Fruit fly (Drosophila melanogaster): ENCODE data around the gene CG11313.

The CG11313 gene

DNA sequence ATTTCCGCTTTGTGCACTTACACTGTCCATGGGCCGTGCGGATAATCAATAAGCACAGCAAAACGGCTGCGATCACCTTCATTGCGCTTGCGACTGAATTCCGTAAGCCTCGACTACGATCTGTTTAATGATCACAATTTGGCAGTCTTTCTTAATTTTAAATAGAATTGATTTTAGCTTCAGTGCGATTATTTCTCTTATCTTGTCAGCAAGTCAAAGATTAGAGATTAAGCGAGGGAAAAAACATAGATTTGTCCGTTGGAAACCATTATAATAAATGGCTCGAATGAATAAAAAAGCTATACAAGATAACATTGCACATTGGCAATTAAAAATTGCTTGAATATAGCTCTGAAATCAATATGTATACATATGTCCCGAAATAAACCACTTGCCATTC lies at the start of gene CG11313:
Gene CG11313, minus strand, starts transcription at position 101 of the 400 bp plus-strand sequence.
- TF ChIP-seq CG1603 (tag; optimal IDR thresholded peaks at IDR 0.05) (no peak), zfh1 (GFP tag; IDR thresholded peaks at IDR 0.05) (no peak), pum (GFP tag; optimal IDR thresholded peaks at IDR 0.05) (no peak), CG34224 (GFP tag; IDR thresholded peaks at IDR 0.05; ENCODE audit: partially characterized antibody) (no peak), Atf3 (GFP tag; optimal IDR thresholded peaks at IDR 0.05) (no peak), Fer1 (GFP tag; optimal IDR thresholded peaks at IDR 0.05) (no peak), nom (GFP tag; optimal IDR thresholded peaks at IDR 0.05) (no peak), CG10321 (GFP tag; IDR thresholded peaks at IDR 0.05) (no peak), gcm2 (GFP tag; optimal IDR thresholded peaks at IDR 0.05) (no peak), YL-1 (GFP tag; optimal IDR thresholded peaks at IDR 0.05) (no peak)

DNA sequence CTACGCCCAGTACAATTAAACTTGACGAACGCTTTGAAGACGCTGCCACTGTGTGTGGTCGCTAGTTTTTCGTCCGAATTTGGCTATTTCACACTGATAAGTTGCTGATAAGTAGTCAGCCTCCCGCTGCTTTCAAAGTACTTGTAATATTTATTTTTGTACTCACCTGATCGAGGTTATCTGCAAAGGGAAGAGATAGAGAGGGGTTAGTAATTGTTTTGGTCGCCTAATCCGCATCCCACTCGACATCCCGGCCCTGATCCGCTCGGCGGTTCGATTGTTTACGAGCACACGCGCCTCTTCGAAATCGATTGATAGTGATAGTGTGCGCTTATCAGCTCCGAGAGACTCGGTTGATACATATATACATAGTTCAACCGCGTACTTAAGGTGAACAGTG lies 49.5 kb upstream of the CG11313 start:
- TF ChIP-seq CG4282 (GFP tag; optimal IDR thresholded peaks at IDR 0.05) (no peak), CG15479 (GFP tag; optimal IDR thresholded peaks at IDR 0.05) (peak; percentile 72), sug (tag; optimal IDR thresholded peaks at IDR 0.05) (peak; percentile 69), CG10462 (GFP tag; optimal IDR thresholded peaks at IDR 0.05) (no peak), sens (GFP tag) (peak; percentile 36), CG1233 (GFP tag; optimal IDR thresholded peaks at IDR 0.05) (no peak), Ets65A (GFP tag) (peak; percentile 14), CG12236 (GFP tag; optimal IDR thresholded peaks at IDR 0.05) (no peak), CG34376 (GFP tag; optimal IDR thresholded peaks at IDR 0.05) (peak; percentile 36), odd (GFP tag; optimal IDR thresholded peaks at IDR 0.05) (no peak), Ptx1 (GFP tag; IDR thresholded peaks at IDR 0.05) (no peak), Doc3 (GFP tag; IDR thresholded peaks at IDR 0.05; ENCODE audit: partially characterized antibody) (no peak), CrebB (tag; optimal IDR thresholded peaks at IDR 0.05) (no peak), HLH3B (GFP tag; IDR thresholded peaks at IDR 0.05) (no peak)

DNA sequence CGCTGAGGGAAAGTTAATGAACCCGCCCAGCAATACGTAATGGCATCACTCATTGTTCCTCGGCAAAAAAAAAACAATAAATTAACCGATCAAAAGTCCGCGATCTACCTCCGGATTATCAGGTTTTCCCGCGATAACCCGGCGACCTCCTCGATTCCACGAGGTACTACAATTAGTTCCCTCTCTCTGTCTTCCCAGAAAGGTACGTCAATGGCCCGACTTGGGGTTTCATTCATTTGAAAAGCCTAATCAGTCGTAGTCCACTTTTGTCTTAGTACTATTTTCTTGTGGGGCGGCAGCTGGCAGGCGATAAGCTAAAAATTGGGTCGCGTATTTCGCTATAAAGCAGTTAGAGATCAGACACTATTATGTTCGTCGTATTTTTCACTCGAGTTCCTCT lies 48.3 kb upstream of the CG11313 start:
- TF ChIP-seq kay (GFP tag; optimal IDR thresholded peaks at IDR 0.05) (no peak), sug (tag; optimal IDR thresholded peaks at IDR 0.05) (peak; percentile 83), CG34376 (GFP tag; optimal IDR thresholded peaks at IDR 0.05) (peak; percentile 54)

DNA sequence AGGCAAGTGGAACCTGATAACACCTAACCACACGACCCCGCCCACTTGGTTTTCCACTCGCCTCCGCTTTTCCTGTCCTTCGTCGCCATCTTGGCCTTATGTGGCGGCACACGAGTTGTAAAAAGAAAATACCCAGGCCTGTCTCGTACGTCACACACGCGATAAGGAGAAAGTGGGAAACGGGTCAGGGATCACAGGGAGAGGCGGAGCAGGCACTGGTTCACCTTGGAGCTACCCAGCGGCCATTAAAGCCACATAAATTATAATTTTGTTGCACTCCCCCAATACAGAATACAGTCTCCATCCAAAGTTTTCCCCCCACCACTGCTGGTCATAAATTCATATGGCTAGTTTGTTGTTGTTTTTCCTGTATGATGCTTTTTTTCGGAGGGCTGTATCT lies 45.0 kb upstream of the CG11313 start:
- TF ChIP-seq sim (GFP tag; IDR thresholded peaks at IDR 0.05), result no peak
- no peak for TF ChIP-seq CG4404 (GFP tag; IDR thresholded peaks at IDR 0.05)
- TF ChIP-seq E2f1 (GFP tag; IDR thresholded peaks at IDR 0.05), result no peak
- no peak for TF ChIP-seq CG11695 (GFP tag; IDR thresholded peaks at IDR 0.05)
- TF ChIP-seq Sin3A (optimal IDR thresholded peaks at IDR 0.05), result no peak
- TF ChIP-seq BtbVII (GFP tag; optimal IDR thresholded peaks at IDR 0.05), result no peak
- TF ChIP-seq br (optimal IDR thresholded peaks at IDR 0.05), result no peak
- no peak for TF ChIP-seq prd (optimal IDR thresholded peaks at IDR 0.05)
- 0 out of 3 replicates have a peak, but pooled peaks have one; percentile 14 for TF ChIP-seq prd (GFP tag; IDR thresholded peaks at IDR 0.05)
- TF ChIP-seq CG5953 (GFP tag; IDR thresholded peaks at IDR 0.05), result no peak
- peak; percentile 36 for TF ChIP-seq sens (GFP tag)
- TF ChIP-seq schlank (tag; optimal IDR thresholded peaks at IDR 0.05), result no peak

DNA sequence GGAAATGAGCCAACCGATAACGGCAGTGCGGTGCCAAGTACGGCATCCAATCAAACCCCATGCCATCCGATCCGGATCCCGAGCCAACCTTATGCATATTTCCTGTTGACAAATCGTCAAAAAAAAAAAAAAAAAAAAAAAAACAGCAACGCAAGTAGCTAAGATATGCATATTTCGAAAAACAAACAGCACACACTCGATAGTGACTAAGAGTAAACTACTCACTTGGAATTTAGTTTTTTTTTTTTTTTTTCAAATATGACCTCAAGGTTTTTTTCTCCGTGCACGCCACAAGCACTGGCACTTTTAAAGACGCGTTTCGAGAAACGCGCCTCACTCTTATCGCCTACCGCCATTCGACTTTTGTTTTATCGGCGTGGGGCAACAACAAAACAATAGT lies 44.3 kb upstream of the CG11313 start:
- TF ChIP-seq CG9797 (GFP tag; optimal IDR thresholded peaks at IDR 0.05), result no peak
- peak; percentile 13 for TF ChIP-seq Xbp1 (GFP tag; optimal IDR thresholded peaks at IDR 0.05)
- peak; percentile 21 for TF ChIP-seq Sox102F (GFP tag; optimal IDR thresholded peaks at IDR 0.05)
- 0 out of 2 replicates have a peak, but pooled peaks have one; percentile 38 for TF ChIP-seq vvl (GFP tag; IDR thresholded peaks at IDR 0.05)
- TF ChIP-seq gem (tag; optimal IDR thresholded peaks at IDR 0.05), result peak; percentile 50
- peak; percentile 74 for TF ChIP-seq Ets65A (GFP tag)
- TF ChIP-seq ara (GFP tag; IDR thresholded peaks at IDR 0.05), result peak; percentile 18; the same call in 1 of the 2 replicates
- TF ChIP-seq CG17328 (GFP tag; IDR thresholded peaks at IDR 0.05), result peak; percentile 32; the same call in 1 of the 2 replicates
- TF ChIP-seq pum (GFP tag; optimal IDR thresholded peaks at IDR 0.05), result peak; percentile 4
- 0 out of 3 replicates have a peak, but pooled peaks have one; percentile 6 for TF ChIP-seq dysf (GFP tag; IDR thresholded peaks at IDR 0.05)
- TF ChIP-seq dpn (GFP tag; optimal IDR thresholded peaks at IDR 0.05), result peak in 1 of 2 experiments; percentile 3
- no peak for TF ChIP-seq Atf3 (GFP tag; optimal IDR thresholded peaks at IDR 0.05)
- TF ChIP-seq Chrac-16 (GFP tag; optimal IDR thresholded peaks at IDR 0.05), result peak; percentile 4
- no peak for TF ChIP-seq pan (optimal IDR thresholded peaks at IDR 0.05)
- peak in 1 of 2 experiments; percentile 20 for TF ChIP-seq pan (GFP tag; optimal IDR thresholded peaks at IDR 0.05 in 1 of 2, IDR thresholded peaks at IDR 0.05 in 1 of 2)

Data from whole organism, embryonic.